Fruit fly (Drosophila melanogaster): ENCODE measurements around the gene Pgk.
A peak's percentile ranks its signal among the peaks of the same experiment; 100 is the strongest.

The Pgk gene

DNA sequence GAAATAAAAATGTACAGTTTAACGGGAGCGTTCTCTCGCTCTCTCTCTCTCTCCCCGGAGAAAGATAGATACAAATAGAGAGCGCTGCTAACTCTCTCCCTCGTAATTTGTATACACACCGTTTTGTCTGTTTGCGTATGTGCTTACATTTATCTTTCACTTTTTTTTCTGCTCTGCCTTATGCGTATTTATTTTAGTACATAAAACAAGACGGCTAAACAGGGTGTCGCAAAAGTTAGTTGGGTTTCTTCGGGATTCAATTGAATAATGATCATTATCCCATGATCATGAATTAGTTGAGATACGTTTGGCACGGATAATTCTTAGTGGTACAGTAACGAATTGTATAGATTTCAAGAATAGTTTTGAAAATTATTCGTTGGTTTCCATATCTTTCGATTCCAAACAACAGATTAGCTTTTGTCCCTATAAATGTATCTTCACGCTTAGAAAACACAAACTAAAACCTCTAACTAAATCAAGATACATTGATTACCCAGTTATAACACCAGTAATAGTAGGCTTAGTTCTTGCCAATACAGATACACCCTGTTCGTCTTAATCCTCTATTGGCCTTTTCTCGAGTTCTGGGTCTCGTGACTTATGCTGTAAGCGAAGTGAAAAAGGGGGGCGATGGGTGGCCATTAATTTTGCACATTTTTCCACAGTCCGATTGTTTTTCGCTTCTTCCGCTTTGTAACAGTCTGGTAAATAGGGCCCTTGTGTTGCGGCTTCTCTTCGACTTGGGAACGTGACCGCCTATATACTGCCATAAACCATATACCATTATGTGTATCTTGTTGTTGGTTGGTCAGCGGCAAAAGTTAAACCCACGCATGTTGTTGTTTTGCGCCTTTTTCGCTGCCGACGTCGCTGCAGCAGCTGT lies 1.8 kb upstream of the Pgk start (continued):
- TF ChIP-seq CG7357 (GFP tag; IDR thresholded peaks at IDR 0.05) (peak; percentile 34; the same call in 1 of the 3 replicates), CG12659 (GFP tag; optimal IDR thresholded peaks at IDR 0.05) (peak; percentile 84), CG4730 (GFP tag; IDR thresholded peaks at IDR 0.05) (no peak), unpg (GFP tag; optimal IDR thresholded peaks at IDR 0.05) (peak; percentile 78), btn (GFP tag; optimal IDR thresholded peaks at IDR 0.05) (peak; percentile 35), MESR4 (GFP tag; optimal IDR thresholded peaks at IDR 0.05) (no peak), insv (GFP tag; optimal IDR thresholded peaks at IDR 0.05) (peak in 1 of 2 experiments; percentile 18), run (tag; optimal IDR thresholded peaks at IDR 0.05) (peak; percentile 56), ac (GFP tag; optimal IDR thresholded peaks at IDR 0.05) (no peak), CG10267 (tag; optimal IDR thresholded peaks at IDR 0.05) (peak; percentile 71), Sin3A (optimal IDR thresholded peaks at IDR 0.05) (no peak), CG17802 (tag; optimal IDR thresholded peaks at IDR 0.05) (no peak), mld (GFP tag; IDR thresholded peaks at IDR 0.05; ENCODE audit: partially characterized antibody) (no peak), CG6272 (GFP tag; IDR thresholded peaks at IDR 0.05) (no peak), crp (GFP tag; optimal IDR thresholded peaks at IDR 0.05) (peak in 1 of 2 experiments; percentile 10), phol (tag; optimal IDR thresholded peaks at IDR 0.05) (peak; percentile 86), Sry-β (GFP tag; optimal IDR thresholded peaks at IDR 0.05) (peak; percentile 56), CG15696 (tag; optimal IDR thresholded peaks at IDR 0.05) (peak; percentile 66), Adf1 (GFP tag; IDR thresholded peaks at IDR 0.05) (no peak), sna (GFP tag; IDR thresholded peaks at IDR 0.05; ENCODE audit: partially characterized antibody) (no peak), Ptx1 (GFP tag; IDR thresholded peaks at IDR 0.05) (no peak), Hmx (GFP tag; optimal IDR thresholded peaks at IDR 0.05) (peak; percentile 77), CG6813 (GFP tag; optimal IDR thresholded peaks at IDR 0.05) (peak; percentile 79), aop (GFP tag; IDR thresholded peaks at IDR 0.05) (no peak), CG17359 (tag; optimal IDR thresholded peaks at IDR 0.05) (peak; percentile 88), CG11695 (GFP tag; IDR thresholded peaks at IDR 0.05) (no peak), h (optimal IDR thresholded peaks at IDR 0.05) (no peak), trh (GFP tag; optimal IDR thresholded peaks at IDR 0.05) (peak; percentile 32), vfl (GFP tag; optimal IDR thresholded peaks at IDR 0.05) (peak; percentile 38), CG5245 (GFP tag; optimal IDR thresholded peaks at IDR 0.05) (peak; percentile 53), CG14860 (GFP tag; IDR thresholded peaks at IDR 0.05; ENCODE audit: partially characterized antibody) (no peak), CG32767 (GFP tag; IDR thresholded peaks at IDR 0.05) (no peak), slou (GFP tag; optimal IDR thresholded peaks at IDR 0.05) (peak; percentile 65), peb (GFP tag; IDR thresholded peaks at IDR 0.05) (no peak), sisA (GFP tag; IDR thresholded peaks at IDR 0.05) (no peak), fd102C (GFP tag; optimal IDR thresholded peaks at IDR 0.05) (no peak), HLH3B (GFP tag; IDR thresholded peaks at IDR 0.05) (no peak), dm (GFP tag; optimal IDR thresholded peaks at IDR 0.05) (peak; percentile 58), CG2889 (GFP tag; IDR thresholded peaks at IDR 0.05) (no peak), bab2 (GFP tag; optimal IDR thresholded peaks at IDR 0.05) (peak; percentile 71), Med (GFP tag) (peak; percentile 94), CG9609 (GFP tag; optimal IDR thresholded peaks at IDR 0.05) (peak; percentile 70), CG8944 (GFP tag; optimal IDR thresholded peaks at IDR 0.05) (peak; percentile 49), CG18262 (tag; optimal IDR thresholded peaks at IDR 0.05) (peak; percentile 89), slp2 (GFP tag; optimal IDR thresholded peaks at IDR 0.05) (peak; percentile 70), pzg (GFP tag; optimal IDR thresholded peaks at IDR 0.05) (no peak), tin (GFP tag; optimal IDR thresholded peaks at IDR 0.05) (peak; percentile 42), CG9797 (GFP tag; optimal IDR thresholded peaks at IDR 0.05) (no peak), CrebB (tag; optimal IDR thresholded peaks at IDR 0.05) (peak; percentile 79), CG15073 (GFP tag; optimal IDR thresholded peaks at IDR 0.05) (no peak)
